Worm (Caenorhabditis elegans): ENCODE data around the gene T19D12.4.

T19D12.4 gene

ce11 chrII:6630811-6631210 is at the start of gene T19D12.4:
Gene T19D12.4, plus strand, starts transcription at chrII:6631105.
- TF ChIP-seq hnd-1 (tag; optimal IDR thresholded peaks at IDR 0.05) (no peak), hmbx-1 (tag; optimal IDR thresholded peaks at IDR 0.05) (no peak), hmg-4 (GFP tag; optimal IDR thresholded peaks at IDR 0.05) (no peak), ceh-36 (tag; optimal IDR thresholded peaks at IDR 0.05) (no peak)

ce11 chrII:6581236-6581635 is 49.7 kb upstream of the T19D12.4 start, which contains the start of gene C56C10.6:
Gene C56C10.6, minus strand, starts transcription at chrII:6581336.
- no peak for TF ChIP-seq ceh-13 (GFP tag; optimal IDR thresholded peaks at IDR 0.05)
- no peak for TF ChIP-seq sea-1 (GFP tag; conservative IDR thresholded peaks at IDR 0.05)
- TF ChIP-seq F13C5.2 (tag; optimal IDR thresholded peaks at IDR 0.05): no peak
- TF ChIP-seq tra-4 (tag; optimal IDR thresholded peaks at IDR 0.05): no peak
- no peak for TF ChIP-seq tbx-37 (GFP tag; conservative IDR thresholded peaks at IDR 0.05)
- no peak for TF ChIP-seq aly-1 (tag; optimal IDR thresholded peaks at IDR 0.05)
- no peak for TF ChIP-seq ceh-36 (tag; optimal IDR thresholded peaks at IDR 0.05)
- no peak for TF ChIP-seq tbx-11 (GFP tag; IDR thresholded peaks at IDR 0.05)
- TF ChIP-seq hnd-1 (tag; optimal IDR thresholded peaks at IDR 0.05): no peak
- no peak for TF ChIP-seq ets-7 (tag; optimal IDR thresholded peaks at IDR 0.05)
- TF ChIP-seq ama-1 (optimal IDR thresholded peaks at IDR 0.05): no peak

- TF ChIP-seq hmg-4 (GFP tag; optimal IDR thresholded peaks at IDR 0.05) (no peak), scrt-1 (GFP tag; IDR thresholded peaks at IDR 0.05) (no peak), hnd-1 (tag; optimal IDR thresholded peaks at IDR 0.05) (no peak), flt-1 (GFP tag; IDR thresholded peaks at IDR 0.05) (no peak), B0310.2 (tag; optimal IDR thresholded peaks at IDR 0.05) (no peak), aly-1 (tag; optimal IDR thresholded peaks at IDR 0.05) (no peak), sea-1 (GFP tag; conservative IDR thresholded peaks at IDR 0.05) (no peak), F13C5.2 (tag; optimal IDR thresholded peaks at IDR 0.05) (no peak), tbx-37 (GFP tag; conservative IDR thresholded peaks at IDR 0.05) (no peak), ceh-36 (tag; optimal IDR thresholded peaks at IDR 0.05) (no peak), tra-4 (tag; optimal IDR thresholded peaks at IDR 0.05) (no peak), ama-1 (optimal IDR thresholded peaks at IDR 0.05) (no peak)
Observed at ce11 chrII:6582758-6583157, 48.1 kb upstream of the T19D12.4 start, which contains the start of gene C56C10.4. Gene C56C10.4, plus strand, starts transcription at chrII:6583058.

DNA sequence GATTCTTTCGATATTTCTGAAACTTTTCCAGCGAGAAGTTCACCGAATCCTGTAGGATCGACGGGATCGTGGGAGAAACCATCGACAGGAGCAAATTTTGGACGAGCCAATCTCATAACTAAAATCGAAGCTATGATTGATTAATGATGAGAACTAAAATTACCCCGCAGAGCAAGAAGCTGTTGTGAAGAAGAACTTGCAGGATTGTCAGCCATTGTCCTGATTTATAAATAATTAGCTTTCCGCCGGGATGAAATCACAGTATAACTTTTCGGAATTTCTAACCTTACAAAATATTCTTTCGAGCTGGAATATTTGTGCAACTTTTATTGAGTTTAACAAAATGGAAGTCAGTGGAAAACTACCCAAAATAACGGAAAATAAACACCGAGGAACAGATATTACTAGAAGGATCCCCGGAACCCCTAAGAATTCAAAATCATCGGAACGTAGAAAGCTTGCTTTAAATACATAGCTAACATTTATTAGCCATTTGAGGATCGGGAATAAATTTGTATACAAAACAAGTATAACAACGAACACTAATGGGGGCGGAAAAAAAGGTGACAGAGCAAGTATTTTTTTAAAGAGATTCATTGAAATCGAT is 43.5 kb upstream of the T19D12.4 start, which contains the start of gene C56C10.7:
C56C10.7 (minus strand) TSS at position 312 of the 607 bp plus-strand sequence.
- TF ChIP-seq aly-1 (tag; optimal IDR thresholded peaks at IDR 0.05) (no peak), ceh-13 (GFP tag; optimal IDR thresholded peaks at IDR 0.05) (no peak), tra-4 (tag; optimal IDR thresholded peaks at IDR 0.05) (no peak), B0310.2 (tag; optimal IDR thresholded peaks at IDR 0.05) (no peak), scrt-1 (GFP tag; IDR thresholded peaks at IDR 0.05) (no peak), hmg-4 (GFP tag; optimal IDR thresholded peaks at IDR 0.05) (no peak), hnd-1 (tag; optimal IDR thresholded peaks at IDR 0.05) (no peak), F13C5.2 (tag; optimal IDR thresholded peaks at IDR 0.05) (no peak)

ce11 chrII:6588605-6589292 is 42.2 kb upstream of the T19D12.4 start, which contains the start of gene icd-1:
Gene icd-1, minus strand, starts transcription at chrII:6588655.
- no peak for TF ChIP-seq sea-1 (GFP tag; conservative IDR thresholded peaks at IDR 0.05)
- no peak for TF ChIP-seq tbx-37 (GFP tag; conservative IDR thresholded peaks at IDR 0.05)
- TF ChIP-seq ets-7 (tag; optimal IDR thresholded peaks at IDR 0.05): peak; percentile 25
- TF ChIP-seq hmg-4 (GFP tag; optimal IDR thresholded peaks at IDR 0.05): peak; percentile 1
- no peak for TF ChIP-seq tbx-11 (GFP tag; IDR thresholded peaks at IDR 0.05)
- no peak for TF ChIP-seq B0310.2 (tag; optimal IDR thresholded peaks at IDR 0.05)
- TF ChIP-seq F13C5.2 (tag; optimal IDR thresholded peaks at IDR 0.05): peak; percentile 72

ce11 chrII:6589408-6589807 is 41.5 kb upstream of the T19D12.4 start, which contains the start of gene vps-32.1:
Gene vps-32.1, plus strand, starts transcription at chrII:6589708.
- TF ChIP-seq hmbx-1 (tag; optimal IDR thresholded peaks at IDR 0.05) (no peak), sea-1 (GFP tag; conservative IDR thresholded peaks at IDR 0.05) (no peak), F13C5.2 (tag; optimal IDR thresholded peaks at IDR 0.05) (no peak), ama-1 (optimal IDR thresholded peaks at IDR 0.05) (no peak), pes-1 (GFP tag; IDR thresholded peaks at IDR 0.05) (no peak), hmg-4 (GFP tag; optimal IDR thresholded peaks at IDR 0.05) (no peak)

- TF ChIP-seq ceh-36 (tag; optimal IDR thresholded peaks at IDR 0.05) (no peak), aly-1 (tag; optimal IDR thresholded peaks at IDR 0.05) (no peak), F13C5.2 (tag; optimal IDR thresholded peaks at IDR 0.05) (no peak), ceh-13 (GFP tag; optimal IDR thresholded peaks at IDR 0.05) (no peak), ama-1 (optimal IDR thresholded peaks at IDR 0.05) (no peak), pes-1 (GFP tag; IDR thresholded peaks at IDR 0.05) (no peak), hnd-1 (tag; optimal IDR thresholded peaks at IDR 0.05) (no peak), scrt-1 (GFP tag; IDR thresholded peaks at IDR 0.05) (no peak), tbx-11 (GFP tag; IDR thresholded peaks at IDR 0.05) (no peak), tra-4 (tag; optimal IDR thresholded peaks at IDR 0.05) (no peak), ets-7 (tag; optimal IDR thresholded peaks at IDR 0.05) (no peak), tbx-37 (GFP tag; conservative IDR thresholded peaks at IDR 0.05) (no peak), hmbx-1 (tag; optimal IDR thresholded peaks at IDR 0.05) (no peak), sea-1 (GFP tag; conservative IDR thresholded peaks at IDR 0.05) (no peak), B0310.2 (tag; optimal IDR thresholded peaks at IDR 0.05) (no peak), flt-1 (GFP tag; IDR thresholded peaks at IDR 0.05) (no peak), hmg-4 (GFP tag; optimal IDR thresholded peaks at IDR 0.05) (no peak)
Observed at ce11 chrII:6591000-6591399, 39.9 kb upstream of the T19D12.4 start.
